Worm (Caenorhabditis elegans) whole organism, midembryonic: Measurements from ENCODE around the gene cnc-2.

Source experiments
- cog-1 ChIP-seq: sonication (generic microtip); optimal IDR thresholded peaks from 2 replicates; lab custom pipeline; 2016; ENCODE audit warnings: missing genetic modification characterization, missing compliant biosample characterization
- flt-1 ChIP-seq: fragments of 200-800 bp; sonication (Bioruptor generic); IDR thresholded peaks from 2 replicates; pipeline ENCODE4 v1.3.6; 2022; ENCODE audit warnings: missing genetic modification characterization, missing compliant biosample characterization
- ref-1 ChIP-seq: fragments of 200-800 bp; sonication (Bioruptor generic); conservative IDR thresholded peaks from 2 replicates; pipeline ENCODE4 v1.3.6; 2022; ENCODE audit warnings: missing genetic modification reagents, missing genetic modification characterization, missing compliant biosample characterization
- tab-1 ChIP-seq: fragments of 200-800 bp; sonication (Bioruptor generic); IDR thresholded peaks from 2 replicates; pipeline ENCODE4 v1.3.6; 2022; ENCODE audit warnings: missing genetic modification characterization, missing compliant biosample characterization

DNA sequence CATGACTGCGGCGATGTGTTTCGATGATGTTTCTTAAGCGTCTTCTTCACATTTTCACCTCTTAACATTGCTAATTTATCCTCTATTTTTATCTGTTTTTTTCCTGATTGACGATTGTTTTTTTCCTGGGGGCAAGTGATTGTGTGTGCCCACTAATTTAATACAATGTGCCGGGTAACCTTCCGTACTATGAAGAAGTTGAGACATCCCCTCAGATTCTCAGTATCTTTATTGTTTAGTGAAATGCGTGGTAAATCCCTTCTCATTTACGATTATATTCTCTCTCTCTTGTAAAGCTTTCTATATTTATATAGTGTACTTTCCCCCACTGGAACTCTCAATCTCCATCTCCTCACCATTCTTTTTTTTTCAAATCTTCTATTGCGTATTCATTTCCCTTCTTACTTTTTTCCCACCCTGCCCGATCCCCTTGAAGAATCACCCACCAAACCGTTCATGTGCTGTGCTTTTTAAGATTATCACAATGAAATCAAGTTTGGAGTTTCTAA lies 26.4 kb upstream of the cnc-2 start:
- TF ChIP-seq flt-1 (GFP tag; lab: Robert Waterston, UW) (no peak), cog-1 (tag; lab: Kevin White, UChicago) (no peak), ref-1 (GFP tag; lab: Robert Waterston, UW) (no peak), tab-1 (no peak)
